Worm (Caenorhabditis elegans): ENCODE measurements around the gene ltah-1.1.

DNA sequence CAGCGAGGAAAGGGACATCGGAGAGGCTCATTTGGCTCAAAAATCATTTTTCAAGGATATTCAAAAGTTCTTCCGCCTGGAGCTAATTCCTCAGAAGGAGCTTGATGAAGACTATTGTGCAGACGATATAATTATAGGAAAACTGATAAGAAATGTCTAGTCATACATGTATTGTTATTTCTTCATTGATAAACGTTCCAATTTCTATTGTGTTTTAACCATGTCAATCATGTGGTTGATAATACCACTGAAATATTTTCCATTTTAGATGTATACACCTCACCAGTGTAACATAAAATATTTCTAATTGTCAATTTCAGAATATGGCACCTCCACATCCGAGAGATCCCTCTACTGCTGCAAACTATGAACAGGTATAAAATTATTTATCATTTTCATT, at the start of gene ltah-1.1:
- TF ChIP-seq dmd-4 (tag; optimal IDR thresholded peaks at IDR 0.05), result no peak
- TF ChIP-seq fos-1 (tag; optimal IDR thresholded peaks at IDR 0.05), result no peak
- no peak for TF ChIP-seq aly-2 (tag; optimal IDR thresholded peaks at IDR 0.05)
- no peak for TF ChIP-seq nhr-11 (tag; optimal IDR thresholded peaks at IDR 0.05)
- TF ChIP-seq blmp-1 (tag; optimal IDR thresholded peaks at IDR 0.05; ENCODE audit: insufficient read depth), result no peak
- TF ChIP-seq lin-39 (tag; optimal IDR thresholded peaks at IDR 0.05), result no peak
- TF ChIP-seq nhr-6 (tag; optimal IDR thresholded peaks at IDR 0.05), result no peak
- no peak for TF ChIP-seq lin-13 (GFP tag; optimal IDR thresholded peaks at IDR 0.05)
- TF ChIP-seq nhr-12 (tag; optimal IDR thresholded peaks at IDR 0.05), result no peak
- no peak for TF ChIP-seq mab-5 (tag; optimal IDR thresholded peaks at IDR 0.05)
- peak; percentile 20 for TF ChIP-seq nhr-129 (tag; optimal IDR thresholded peaks at IDR 0.05)
- TF ChIP-seq unc-39 (tag; optimal IDR thresholded peaks at IDR 0.05), result no peak
- TF ChIP-seq nhr-21 (tag; optimal IDR thresholded peaks at IDR 0.05), result no peak

Measured in whole organism, L2 larva.